Fruit fly (Drosophila melanogaster): Measurements from ENCODE around the gene CG14990.

DNA sequence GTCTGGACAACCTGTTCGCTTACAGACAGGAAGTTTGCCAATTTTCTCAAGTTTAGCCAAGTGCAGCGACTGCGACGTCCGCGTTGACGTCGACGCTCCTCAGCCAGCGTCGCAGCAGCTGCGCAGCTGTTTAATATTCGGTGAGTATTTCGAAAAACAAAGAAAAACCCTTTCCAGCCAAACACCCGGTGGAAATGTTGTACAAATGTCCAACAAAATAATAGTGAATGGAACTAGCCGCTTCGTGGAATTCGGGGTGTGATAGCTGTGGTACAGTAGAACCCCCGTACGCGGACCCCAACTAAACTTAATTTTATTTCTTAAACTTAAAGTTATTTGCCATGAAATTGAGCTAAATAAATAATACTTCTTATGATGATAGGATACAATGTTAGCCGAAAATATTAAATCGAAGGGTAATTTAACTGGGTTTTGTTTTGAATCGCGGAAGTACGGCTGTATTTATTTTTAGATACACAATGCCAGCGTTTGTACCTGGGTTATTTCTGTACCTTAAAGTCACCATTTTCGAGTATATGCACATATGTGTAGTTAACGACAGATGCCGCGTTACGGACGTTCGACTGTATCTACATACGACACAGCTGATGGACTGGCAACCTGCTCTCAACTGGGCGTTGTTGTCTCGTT lies 16.0 kb downstream of the CG14990 start:
- TF ChIP-seq CG1603 (tag; optimal IDR thresholded peaks at IDR 0.05) (peak; percentile 54), Hr39 (optimal IDR thresholded peaks at IDR 0.05) (no peak), Stat92E (GFP tag; optimal IDR thresholded peaks at IDR 0.05) (peak in 1 of 3 experiments; percentile 89), nerfin-1 (tag; optimal IDR thresholded peaks at IDR 0.05) (peak; percentile 61), luna (GFP tag; optimal IDR thresholded peaks at IDR 0.05) (no peak), CG3726 (GFP tag; IDR thresholded peaks at IDR 0.05) (no peak), CG10462 (GFP tag; optimal IDR thresholded peaks at IDR 0.05) (peak; percentile 31), Mrtf (GFP tag; IDR thresholded peaks at IDR 0.05) (peak; percentile 58; the same call in 2 of the 3 replicates)

Data from whole organism, embryonic.